ENCODE assay signal across 5 fruit fly cellular contexts in genomic region chrX:17297070-17297689, dm6.
A peak's percentile ranks its signal among the peaks of the same experiment; 100 is the strongest.
TF ChIP-seq lines count a peak whose summit lies in the region.

No protein-coding gene starts in this region.

- TF ChIP-seq CTCF in whole organism, embryonic (GFP tag; optimal IDR thresholded peaks at IDR 0.05; lab: Kevin White, UChicago), result no peak

TF ChIP-seq in whole organism, adult, 20 proteins besides CTCF, POLR2A, EP300 and RAD21:
- TF ChIP-seq CG1620 (GFP tag; optimal IDR thresholded peaks at IDR 0.05; lab: Kevin White, UChicago) (peak; percentile 40), bab1 (GFP tag; optimal IDR thresholded peaks at IDR 0.05; lab: Kevin White, UChicago) (peak; percentile 46), kay (GFP tag; lab: Kevin White, UChicago; ENCODE audit: borderline replicate concordance) (peak; percentile 5), CG7045 (GFP tag; optimal IDR thresholded peaks at IDR 0.05; lab: Kevin White, UChicago) (no peak)

TF ChIP-seq in whole organism, embryonic, 481 proteins besides CTCF, POLR2A, EP300 and RAD21 (continues in another document):
- TF ChIP-seq dmrt11E (tag; optimal IDR thresholded peaks at IDR 0.05; lab: Kevin White, UChicago) (peak; percentile 48), gsb (GFP tag; IDR thresholded peaks at IDR 0.05; lab: Robert Waterston, UW) (no peak), psq (GFP tag; optimal IDR thresholded peaks at IDR 0.05; lab: Kevin White, UChicago) (no peak), CG6689 (GFP tag; IDR thresholded peaks at IDR 0.05; lab: Robert Waterston, UW) (no peak), jigr1 (GFP tag; IDR thresholded peaks at IDR 0.05; lab: Robert Waterston, UW) (no peak), CG17359 (tag; optimal IDR thresholded peaks at IDR 0.05; lab: Kevin White, UChicago) (peak; percentile 18), Lpt (GFP tag; optimal IDR thresholded peaks at IDR 0.05; lab: Kevin White, UChicago) (no peak), cg (GFP tag; optimal IDR thresholded peaks at IDR 0.05; lab: Kevin White, UChicago) (no peak), fd96Cb (tag; optimal IDR thresholded peaks at IDR 0.05; lab: Kevin White, UChicago) (peak; percentile 49), Bteb2 (GFP tag; optimal IDR thresholded peaks at IDR 0.05; lab: Kevin White, UChicago) (no peak), CG12155 (GFP tag; optimal IDR thresholded peaks at IDR 0.05; lab: Kevin White, UChicago) (no peak), CG7372 (GFP tag; IDR thresholded peaks at IDR 0.05; lab: Robert Waterston, UW) (no peak), pfk (GFP tag; optimal IDR thresholded peaks at IDR 0.05; lab: Kevin White, UChicago) (no peak), Chrac-16 (GFP tag; optimal IDR thresholded peaks at IDR 0.05; lab: Kevin White, UChicago) (peak; percentile 15), Ada2b (GFP tag; IDR thresholded peaks at IDR 0.05; lab: Robert Waterston, UW) (no peak), CG1792 (GFP tag; optimal IDR thresholded peaks at IDR 0.05; lab: Kevin White, UChicago) (no peak), mam (GFP tag; optimal IDR thresholded peaks at IDR 0.05; lab: Kevin White, UChicago) (no peak), CG8089 (GFP tag; optimal IDR thresholded peaks at IDR 0.05; lab: Kevin White, UChicago) (peak; percentile 15), slp2 (GFP tag; optimal IDR thresholded peaks at IDR 0.05; lab: Kevin White, UChicago) (peak; percentile 4), pan (optimal IDR thresholded peaks at IDR 0.05; lab: Kevin White, UChicago) (no peak), pan (GFP tag; optimal IDR thresholded peaks at IDR 0.05 in 1 of 2, IDR thresholded peaks at IDR 0.05 in 1 of 2) (peak in 1 of 2 experiments; percentile 12), CG4424 (GFP tag; optimal IDR thresholded peaks at IDR 0.05; lab: Kevin White, UChicago) (peak; percentile 42), sr (GFP tag; IDR thresholded peaks at IDR 0.05; lab: Robert Waterston, UW) (no peak)

TF ChIP-seq in whole organism, prepupa, 60 proteins besides CTCF, POLR2A, EP300 and RAD21 (continues in another document):
- TF ChIP-seq Lpt (GFP tag; optimal IDR thresholded peaks at IDR 0.05; lab: Kevin White, UChicago) (peak; percentile 70), CG6276 (GFP tag; optimal IDR thresholded peaks at IDR 0.05; lab: Kevin White, UChicago) (peak; percentile 79), CG10631 (GFP tag; optimal IDR thresholded peaks at IDR 0.05; lab: Kevin White, UChicago) (peak; percentile 75), dsx (GFP tag; optimal IDR thresholded peaks at IDR 0.05; lab: Kevin White, UChicago; ENCODE audit: poor library complexity, severe bottlenecking) (peak; percentile 40), fd85E (GFP tag; optimal IDR thresholded peaks at IDR 0.05; lab: Kevin White, UChicago) (peak; percentile 59), Sox14 (GFP tag; optimal IDR thresholded peaks at IDR 0.05; lab: Kevin White, UChicago) (peak; percentile 89), CG8632 (GFP tag; optimal IDR thresholded peaks at IDR 0.05; lab: Kevin White, UChicago) (peak; percentile 82), CG4318 (GFP tag; optimal IDR thresholded peaks at IDR 0.05; lab: Kevin White, UChicago) (peak; percentile 80), CG15336 (GFP tag; IDR thresholded peaks at IDR 0.05; lab: Robert Waterston, UW) (peak; percentile 90), CG6854 (GFP tag; optimal IDR thresholded peaks at IDR 0.05; lab: Kevin White, UChicago) (peak; percentile 69), esn (GFP tag; optimal IDR thresholded peaks at IDR 0.05; lab: Kevin White, UChicago) (peak; percentile 94), CG11294 (GFP tag; IDR thresholded peaks at IDR 0.05; lab: Robert Waterston, UW) (peak; percentile 61; the same call in 1 of the 2 replicates), Smox (GFP tag; optimal IDR thresholded peaks at IDR 0.05; lab: Kevin White, UChicago) (peak; percentile 91), CG9139 (GFP tag; optimal IDR thresholded peaks at IDR 0.05; lab: Kevin White, UChicago) (no peak), achi (GFP tag; optimal IDR thresholded peaks at IDR 0.05; lab: Kevin White, UChicago) (peak; percentile 81), CG1621 (tag; optimal IDR thresholded peaks at IDR 0.05; lab: Kevin White, UChicago) (peak; percentile 50), CG32006 (GFP tag; optimal IDR thresholded peaks at IDR 0.05; lab: Kevin White, UChicago) (peak; percentile 91), vri (GFP tag; optimal IDR thresholded peaks at IDR 0.05; lab: Kevin White, UChicago) (peak; percentile 74), Eip78C (GFP tag; lab: Kevin White, UChicago) (peak; percentile 97), Eip93F (GFP tag; optimal IDR thresholded peaks at IDR 0.05; lab: Kevin White, UChicago) (peak; percentile 49), topi (GFP tag; optimal IDR thresholded peaks at IDR 0.05; lab: Kevin White, UChicago) (peak; percentile 92), CG7368 (GFP tag; optimal IDR thresholded peaks at IDR 0.05; lab: Kevin White, UChicago) (peak; percentile 87)

TF ChIP-seq in whole organism, pupa, 21 proteins besides CTCF, POLR2A, EP300 and RAD21:
- peak; percentile 45 for TF ChIP-seq CG17806 (tag; optimal IDR thresholded peaks at IDR 0.05; lab: Kevin White, UChicago)
- peak; percentile 39; the same call in 1 of the 2 replicates for TF ChIP-seq CG10348 (GFP tag; IDR thresholded peaks at IDR 0.05; lab: Robert Waterston, UW)
- peak; percentile 54 for TF ChIP-seq CG34367 (tag; optimal IDR thresholded peaks at IDR 0.05; lab: Kevin White, UChicago)
- TF ChIP-seq CG14655 (GFP tag; optimal IDR thresholded peaks at IDR 0.05; lab: Kevin White, UChicago), result peak; percentile 73
- peak; percentile 84 for TF ChIP-seq Pif1A (GFP tag; optimal IDR thresholded peaks at IDR 0.05; lab: Kevin White, UChicago)
- TF ChIP-seq EcR (GFP tag; optimal IDR thresholded peaks at IDR 0.05; lab: Kevin White, UChicago), result no peak
- peak; percentile 87 for TF ChIP-seq fd96Ca (GFP tag; IDR thresholded peaks at IDR 0.05; lab: Robert Waterston, UW)
- TF ChIP-seq CG8301 (tag; optimal IDR thresholded peaks at IDR 0.05; lab: Kevin White, UChicago), result peak; percentile 71
- TF ChIP-seq D1 (tag; optimal IDR thresholded peaks at IDR 0.05; lab: Kevin White, UChicago), result peak; percentile 50
- peak; percentile 82 for TF ChIP-seq Snoo (tag; optimal IDR thresholded peaks at IDR 0.05; lab: Kevin White, UChicago)
- TF ChIP-seq CG32121 (GFP tag; IDR thresholded peaks at IDR 0.05; lab: Robert Waterston, UW), result peak; percentile 74
- peak; percentile 52; the same call in 1 of the 2 replicates for TF ChIP-seq rn (GFP tag; IDR thresholded peaks at IDR 0.05; lab: Robert Waterston, UW)
- TF ChIP-seq gl (tag; optimal IDR thresholded peaks at IDR 0.05; lab: Kevin White, UChicago), result no peak
- peak; percentile 47; the same call in 1 of the 2 replicates for TF ChIP-seq CG12605 (GFP tag; IDR thresholded peaks at IDR 0.05; lab: Robert Waterston, UW)
- TF ChIP-seq CG4496 (GFP tag; IDR thresholded peaks at IDR 0.05; lab: Robert Waterston, UW), result peak; percentile 80
- TF ChIP-seq Pif1B (GFP tag; optimal IDR thresholded peaks at IDR 0.05; lab: Kevin White, UChicago), result peak; percentile 79
- peak; percentile 62 for TF ChIP-seq CG9948 (tag; optimal IDR thresholded peaks at IDR 0.05; lab: Kevin White, UChicago)
- peak; percentile 57 for TF ChIP-seq CG8159 (tag; optimal IDR thresholded peaks at IDR 0.05; lab: Kevin White, UChicago)
- no peak for TF ChIP-seq CG13204 (GFP tag; optimal IDR thresholded peaks at IDR 0.05; lab: Kevin White, UChicago)
- TF ChIP-seq CG15710 (tag; optimal IDR thresholded peaks at IDR 0.05; lab: Kevin White, UChicago), result peak; percentile 55
- TF ChIP-seq Ets98B (GFP tag; IDR thresholded peaks at IDR 0.05; lab: Robert Waterston, UW), result peak; percentile 25

TF ChIP-seq in whole organism, wandering third instar larva, 38 proteins besides CTCF, POLR2A, EP300 and RAD21 (continues in another document):
- TF ChIP-seq h (GFP tag; optimal IDR thresholded peaks at IDR 0.05; lab: Kevin White, UChicago) (peak; percentile 67), fru (GFP tag; optimal IDR thresholded peaks at IDR 0.05; lab: Kevin White, UChicago) (peak; percentile 81), Mio (GFP tag; optimal IDR thresholded peaks at IDR 0.05; lab: Kevin White, UChicago) (peak; percentile 13), dsf (GFP tag; optimal IDR thresholded peaks at IDR 0.05; lab: Kevin White, UChicago; ENCODE audit: borderline replicate concordance) (peak; percentile 8), Jra (GFP tag; optimal IDR thresholded peaks at IDR 0.05; lab: Kevin White, UChicago) (no peak), Myc (optimal IDR thresholded peaks at IDR 0.05; lab: Kevin White, UChicago) (no peak), pan (optimal IDR thresholded peaks at IDR 0.05; lab: Kevin White, UChicago) (no peak), Hr83 (GFP tag; optimal IDR thresholded peaks at IDR 0.05; lab: Kevin White, UChicago; ENCODE audit: poor library complexity, severe bottlenecking) (no peak), Vsx2 (GFP tag; optimal IDR thresholded peaks at IDR 0.05; lab: Kevin White, UChicago; ENCODE audit: partially characterized antibody) (no peak), N (GFP tag; optimal IDR thresholded peaks at IDR 0.05; lab: Kevin White, UChicago) (no peak), GATAd (GFP tag; optimal IDR thresholded peaks at IDR 0.05; lab: Kevin White, UChicago) (no peak), dl (GFP tag; optimal IDR thresholded peaks at IDR 0.05; lab: Kevin White, UChicago; ENCODE audit: insufficient read depth in 1 of 2, partially characterized antibody in 2 of 2) (no peak), lola (GFP tag; optimal IDR thresholded peaks at IDR 0.05; lab: Kevin White, UChicago) (no peak), brk (GFP tag; optimal IDR thresholded peaks at IDR 0.05; lab: Kevin White, UChicago) (peak; percentile 40), Sp1 (GFP tag; optimal IDR thresholded peaks at IDR 0.05; lab: Kevin White, UChicago) (peak; percentile 64), OdsH (GFP tag; optimal IDR thresholded peaks at IDR 0.05; lab: Kevin White, UChicago) (peak; percentile 64), tai (GFP tag; optimal IDR thresholded peaks at IDR 0.05; lab: Kevin White, UChicago) (peak; percentile 19), ey (GFP tag; optimal IDR thresholded peaks at IDR 0.05; lab: Kevin White, UChicago) (peak; percentile 68), CG32264 (GFP tag; optimal IDR thresholded peaks at IDR 0.05; lab: Kevin White, UChicago) (peak; percentile 33), sv (GFP tag; optimal IDR thresholded peaks at IDR 0.05; lab: Kevin White, UChicago) (no peak), Dfd (GFP tag; optimal IDR thresholded peaks at IDR 0.05; lab: Kevin White, UChicago) (no peak), CG9705 (GFP tag; optimal IDR thresholded peaks at IDR 0.05; lab: Kevin White, UChicago) (no peak), woc (GFP tag; optimal IDR thresholded peaks at IDR 0.05; lab: Kevin White, UChicago) (peak; percentile 79), rgr (GFP tag; optimal IDR thresholded peaks at IDR 0.05; lab: Kevin White, UChicago) (peak; percentile 62), Rel (GFP tag; optimal IDR thresholded peaks at IDR 0.05; lab: Kevin White, UChicago) (no peak), Rel (tag; optimal IDR thresholded peaks at IDR 0.05; lab: Kevin White, UChicago) (no peak), sage (GFP tag; optimal IDR thresholded peaks at IDR 0.05; lab: Kevin White, UChicago) (no peak), br (GFP tag; optimal IDR thresholded peaks at IDR 0.05; lab: Kevin White, UChicago) (peak; percentile 74), Hnf4 (GFP tag; optimal IDR thresholded peaks at IDR 0.05; lab: Kevin White, UChicago) (peak; percentile 19)
